Worm (Caenorhabditis elegans): ENCODE results near the gene F14D2.8.

Gene F14D2.8

DNA sequence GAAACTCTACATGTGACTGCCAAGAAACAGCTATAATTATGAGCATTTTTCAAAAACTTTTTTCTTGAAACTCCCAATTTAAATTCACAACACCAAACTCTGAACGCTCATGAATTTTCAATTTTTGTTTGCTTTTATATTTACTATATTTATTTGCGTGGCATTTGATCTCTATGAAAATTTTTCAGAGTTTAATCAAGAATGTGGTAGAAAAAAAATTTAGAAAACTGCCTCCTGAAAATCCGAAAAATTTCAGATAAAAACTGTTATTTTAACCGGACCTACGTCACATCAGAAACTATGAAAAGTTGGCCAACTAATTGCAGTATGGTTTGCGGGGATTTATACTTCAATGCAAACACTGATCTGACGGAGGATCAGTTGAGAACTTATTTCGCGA lies 17.6 kb downstream of the F14D2.8 start, which contains the start of gene irld-27:
Gene irld-27, plus strand, starts transcription at position 301 of the 400 bp plus-strand sequence.
- TF ChIP-seq lin-39 (tag; optimal IDR thresholded peaks at IDR 0.05): no peak
- TF ChIP-seq nhr-84 (tag; optimal IDR thresholded peaks at IDR 0.05): no peak
- TF ChIP-seq pag-3 (tag; optimal IDR thresholded peaks at IDR 0.05; ENCODE audit: borderline replicate concordance, insufficient read depth): no peak
- no peak for TF ChIP-seq unc-30 (tag; optimal IDR thresholded peaks at IDR 0.05)

ce11 chrII:3327104-3327503 lies 22.6 kb downstream of the F14D2.8 start, which contains the start of gene Y46D2A.3:
Y46D2A.3 (minus strand) TSS chrII:3327204.
- TF ChIP-seq elt-2 (tag; optimal IDR thresholded peaks at IDR 0.05): no peak
- TF ChIP-seq isw-1 (GFP tag; IDR thresholded peaks at IDR 0.05): no peak
- no peak for TF ChIP-seq unc-62 (GFP tag; optimal IDR thresholded peaks at IDR 0.05)
- TF ChIP-seq nhr-85 (tag): no peak
- no peak for TF ChIP-seq zag-1 (tag; optimal IDR thresholded peaks at IDR 0.05)
- no peak for TF ChIP-seq fkh-4 (tag; optimal IDR thresholded peaks at IDR 0.05; ENCODE audit: borderline replicate concordance)
- TF ChIP-seq pax-3 (tag; optimal IDR thresholded peaks at IDR 0.05): no peak
- TF ChIP-seq tlp-1 (tag; optimal IDR thresholded peaks at IDR 0.05): no peak

- TF ChIP-seq blmp-1 (tag; optimal IDR thresholded peaks at IDR 0.05) (no peak), swsn-7 (tag; optimal IDR thresholded peaks at IDR 0.05) (no peak), nhr-84 (tag; optimal IDR thresholded peaks at IDR 0.05) (no peak), elt-2 (tag; optimal IDR thresholded peaks at IDR 0.05) (peak; percentile 9), dpl-1 (GFP tag; optimal IDR thresholded peaks at IDR 0.05) (no peak), mab-9 (GFP tag; IDR thresholded peaks at IDR 0.05) (no peak), fkh-10 (GFP tag; optimal IDR thresholded peaks at IDR 0.05) (no peak), nhr-76 (tag; optimal IDR thresholded peaks at IDR 0.05) (no peak), nhr-71 (tag; optimal IDR thresholded peaks at IDR 0.05) (no peak)
Observed at ce11 chrII:3323179-3323578, 26.5 kb downstream of the F14D2.8 start, which contains the start of gene Y46D2A.2. Y46D2A.2 (minus strand) TSS chrII:3323279.

- no peak for TF ChIP-seq aha-1 (tag; optimal IDR thresholded peaks at IDR 0.05)
- TF ChIP-seq lir-3 (tag; optimal IDR thresholded peaks at IDR 0.05; ENCODE audit: poor library complexity): no peak
- TF ChIP-seq elt-2 (tag; optimal IDR thresholded peaks at IDR 0.05): peak; percentile 49
- TF ChIP-seq lin-15B (tag; optimal IDR thresholded peaks at IDR 0.05): no peak
- TF ChIP-seq swsn-7 (tag; optimal IDR thresholded peaks at IDR 0.05): no peak
- TF ChIP-seq efl-3 (GFP tag; optimal IDR thresholded peaks at IDR 0.05): no peak
- no peak for TF ChIP-seq nhr-85 (tag)
Observed at ce11 chrII:3322257-3322656, 27.4 kb downstream of the F14D2.8 start, which contains the start of gene Y46D2A.1. Y46D2A.1 (plus strand) TSS chrII:3322557.

DNA sequence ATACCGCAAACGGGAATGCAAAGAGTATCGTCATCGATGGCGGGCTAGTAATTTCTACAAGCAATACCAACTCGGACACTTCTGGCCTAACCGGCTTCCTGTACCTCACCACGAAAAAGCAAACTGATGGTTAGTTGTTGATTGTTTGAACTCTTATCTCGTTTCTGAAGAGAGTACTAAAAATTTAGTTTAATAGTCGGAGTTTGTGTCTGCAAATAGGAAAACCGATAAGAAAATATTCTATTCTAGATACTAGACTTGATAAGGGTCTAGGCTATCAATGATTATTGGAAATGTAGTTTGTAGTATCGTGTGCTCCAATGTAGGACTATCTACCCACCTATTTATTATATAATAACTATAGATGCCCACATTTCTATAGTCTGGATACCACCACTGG lies 30.8 kb downstream of the F14D2.8 start:
- peak; percentile 84 for TF ChIP-seq elt-2 (tag; optimal IDR thresholded peaks at IDR 0.05)
- no peak for TF ChIP-seq pag-3 (tag; optimal IDR thresholded peaks at IDR 0.05; ENCODE audit: borderline replicate concordance, insufficient read depth)
- TF ChIP-seq nhr-20 (tag; optimal IDR thresholded peaks at IDR 0.05): peak; percentile 17

- no peak for TF ChIP-seq aly-2 (tag; optimal IDR thresholded peaks at IDR 0.05)
- no peak for TF ChIP-seq xbp-1 (tag; optimal IDR thresholded peaks at IDR 0.05)
- TF ChIP-seq swsn-7 (tag; optimal IDR thresholded peaks at IDR 0.05): no peak
- TF ChIP-seq ceh-8 (GFP tag; optimal IDR thresholded peaks at IDR 0.05): no peak
- no peak for TF ChIP-seq nhr-85 (tag)
- no peak for TF ChIP-seq pax-3 (tag; optimal IDR thresholded peaks at IDR 0.05)
- no peak for TF ChIP-seq lsy-2 (tag; optimal IDR thresholded peaks at IDR 0.05)
- TF ChIP-seq ets-5 (GFP tag; IDR thresholded peaks at IDR 0.05): no peak
- TF ChIP-seq mep-1 (tag; optimal IDR thresholded peaks at IDR 0.05): no peak
- no peak for TF ChIP-seq zip-4 (GFP tag; optimal IDR thresholded peaks at IDR 0.05)
- no peak for TF ChIP-seq vab-15 (tag; optimal IDR thresholded peaks at IDR 0.05)
- TF ChIP-seq efl-3 (GFP tag; optimal IDR thresholded peaks at IDR 0.05): no peak
- TF ChIP-seq pqm-1 (tag; optimal IDR thresholded peaks at IDR 0.05): no peak
- TF ChIP-seq snu-23 (GFP tag; optimal IDR thresholded peaks at IDR 0.05): no peak
- no peak for TF ChIP-seq unc-130 (tag; optimal IDR thresholded peaks at IDR 0.05)
- TF ChIP-seq lin-13 (GFP tag; optimal IDR thresholded peaks at IDR 0.05): no peak
- no peak for TF ChIP-seq lin-15B (tag; optimal IDR thresholded peaks at IDR 0.05)
- no peak for TF ChIP-seq unc-30 (tag; optimal IDR thresholded peaks at IDR 0.05)
Observed at ce11 chrII:3313442-3313841, 36.2 kb downstream of the F14D2.8 start, which contains the start of gene F39E9.6. F39E9.6 (minus strand) TSS chrII:3313542.
